Worm (Caenorhabditis elegans): ENCODE measurements around the gene gplb-1.

DNA sequence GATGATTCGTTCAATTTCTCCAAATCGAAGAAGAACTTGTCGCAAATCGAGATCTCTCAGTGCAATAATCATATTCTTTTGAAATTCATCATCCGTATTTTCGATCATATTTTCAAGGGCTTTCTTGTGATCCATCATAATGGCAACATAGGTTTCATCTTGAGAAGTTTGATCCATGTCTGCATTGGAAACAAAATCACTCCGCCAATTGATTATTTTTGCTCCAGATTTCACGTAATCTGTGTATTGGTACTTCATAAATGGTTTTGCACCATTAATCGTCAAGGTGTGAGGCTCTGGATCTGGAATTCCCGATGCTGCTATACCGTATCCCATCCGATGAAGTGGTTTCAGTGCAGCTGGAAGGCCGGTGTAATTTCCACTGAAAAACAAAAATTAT is 45.4 kb upstream of the gplb-1 start:
- TF ChIP-seq ceh-28 (tag; optimal IDR thresholded peaks at IDR 0.05) (no peak), pqm-1 (tag; optimal IDR thresholded peaks at IDR 0.05) (no peak), aha-1 (tag) (peak; percentile 96), pha-4 (GFP tag; IDR thresholded peaks at IDR 0.05) (no peak), pha-4 (tag; optimal IDR thresholded peaks at IDR 0.05) (no peak), dve-1 (tag; optimal IDR thresholded peaks at IDR 0.05; ENCODE audit: insufficient read depth) (no peak), fos-1 (tag; optimal IDR thresholded peaks at IDR 0.05) (no peak), nhr-237 (tag; optimal IDR thresholded peaks at IDR 0.05) (no peak), tra-1 (GFP tag; IDR thresholded peaks at IDR 0.05) (no peak), Y48G9A.11 (GFP tag; IDR thresholded peaks at IDR 0.05) (no peak), nhr-10 (tag; optimal IDR thresholded peaks at IDR 0.05) (no peak), ceh-82 (tag; optimal IDR thresholded peaks at IDR 0.05) (no peak), attf-4 (tag; optimal IDR thresholded peaks at IDR 0.05) (no peak), lin-13 (GFP tag; optimal IDR thresholded peaks at IDR 0.05) (no peak)

Data from whole organism, L4 larva.